Worm (Caenorhabditis elegans): ENCODE results near the gene C10C5.4.

C10C5.4 gene

DNA sequence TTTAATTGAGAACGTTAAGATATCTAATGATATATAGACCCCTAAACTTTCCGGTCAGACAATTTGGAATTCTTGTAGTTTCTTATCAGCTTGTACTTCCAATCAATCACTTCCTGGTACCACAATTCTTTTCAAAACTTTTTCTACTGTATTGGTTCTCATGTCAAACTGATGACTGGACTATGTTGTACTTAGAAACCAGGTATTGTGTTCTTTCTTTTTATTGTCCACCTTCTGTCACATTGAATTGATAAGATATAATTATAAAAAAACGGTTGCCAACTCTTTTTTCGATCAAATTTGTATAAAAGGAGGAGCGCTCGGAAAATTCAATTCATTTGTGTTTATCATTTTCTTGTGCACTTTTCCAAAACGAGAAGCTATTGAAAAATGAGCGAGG is at the start of gene C10C5.4:
TSS of gene C10C5.4 (plus strand) at position 281 of the 400 bp plus-strand sequence.
- TF ChIP-seq zip-11 (GFP tag; IDR thresholded peaks at IDR 0.05) (no peak), dmd-6 (GFP tag; IDR thresholded peaks at IDR 0.05) (peak; percentile 79), unc-62 (GFP tag; optimal IDR thresholded peaks at IDR 0.05 in 1 of 2) (peak in 1 of 2 experiments; percentile 38), unc-62 (tag; optimal IDR thresholded peaks at IDR 0.05) (no peak), hlh-11 (tag; optimal IDR thresholded peaks at IDR 0.05) (peak; percentile 15), zip-2 (tag; optimal IDR thresholded peaks at IDR 0.05) (no peak), daf-8 (GFP tag; IDR thresholded peaks at IDR 0.05) (no peak), egl-43 (GFP tag; IDR thresholded peaks at IDR 0.05) (no peak), nhr-25 (tag; optimal IDR thresholded peaks at IDR 0.05; ENCODE audit: borderline replicate concordance, insufficient read depth) (no peak), spr-3 (GFP tag; optimal IDR thresholded peaks at IDR 0.05) (no peak), ZK337.2 (GFP tag; IDR thresholded peaks at IDR 0.05) (no peak), ceh-62 (tag; optimal IDR thresholded peaks at IDR 0.05) (no peak), nhr-48 (tag; optimal IDR thresholded peaks at IDR 0.05) (peak; percentile 34), nhr-6 (tag; optimal IDR thresholded peaks at IDR 0.05) (no peak), aly-2 (tag; optimal IDR thresholded peaks at IDR 0.05) (no peak), nhr-77 (tag; optimal IDR thresholded peaks at IDR 0.05) (no peak), lin-38 (GFP tag; IDR thresholded peaks at IDR 0.05) (no peak), lin-15B (tag; optimal IDR thresholded peaks at IDR 0.05) (no peak), nhr-10 (tag; optimal IDR thresholded peaks at IDR 0.05) (no peak), Y5F2A.4 (GFP tag; optimal IDR thresholded peaks at IDR 0.05) (no peak), dve-1 (tag; optimal IDR thresholded peaks at IDR 0.05; ENCODE audit: insufficient read depth) (peak; percentile 68), dpl-1 (GFP tag; optimal IDR thresholded peaks at IDR 0.05) (no peak), ceh-28 (tag; optimal IDR thresholded peaks at IDR 0.05) (no peak), mdt-29 (GFP tag; IDR thresholded peaks at IDR 0.05) (no peak), madf-5 (GFP tag; IDR thresholded peaks at IDR 0.05) (no peak)

DNA sequence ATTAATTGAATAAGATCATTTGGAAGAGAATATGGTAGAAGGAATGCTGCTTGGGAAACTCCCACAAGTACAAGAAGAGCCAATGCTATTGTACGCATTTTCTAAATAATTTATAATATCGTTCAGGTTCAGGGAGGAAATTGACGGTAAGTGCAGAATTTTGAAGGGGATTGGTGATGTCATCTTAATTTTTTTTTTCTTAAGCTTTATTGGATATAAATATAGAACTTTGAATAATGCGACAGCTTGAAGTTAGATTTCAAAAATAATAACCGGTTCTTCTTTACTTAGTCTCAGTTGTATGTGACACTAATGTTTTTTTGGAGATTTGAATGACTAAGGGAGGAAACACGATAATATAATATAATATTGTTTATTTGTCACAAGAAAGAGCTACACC is 47.6 kb upstream of the C10C5.4 start, which contains the start of gene nspg-7.1:
TSS of gene nspg-7.1 (minus strand) at position 101 of the 400 bp plus-strand sequence.
- TF ChIP-seq ceh-44 (GFP tag; IDR thresholded peaks at IDR 0.05) (no peak), skn-1 (tag; optimal IDR thresholded peaks at IDR 0.05) (no peak), nhr-11 (tag; optimal IDR thresholded peaks at IDR 0.05) (no peak), zfp-2 (tag; optimal IDR thresholded peaks at IDR 0.05) (no peak), zfp-3 (GFP tag; conservative IDR thresholded peaks at IDR 0.05) (no peak), fos-1 (tag; optimal IDR thresholded peaks at IDR 0.05) (no peak), daf-16 (GFP tag; optimal IDR thresholded peaks at IDR 0.05) (no peak), daf-16 (tag; optimal IDR thresholded peaks at IDR 0.05) (no peak), D1046.2 (GFP tag; IDR thresholded peaks at IDR 0.05) (no peak), mdt-29 (GFP tag; IDR thresholded peaks at IDR 0.05) (no peak), pha-4 (GFP tag; IDR thresholded peaks at IDR 0.05) (no peak), pha-4 (tag; optimal IDR thresholded peaks at IDR 0.05) (no peak), snpc-4 (tag; optimal IDR thresholded peaks at IDR 0.05) (no peak), ceh-20 (GFP tag; IDR thresholded peaks at IDR 0.05) (no peak), Y5F2A.4 (GFP tag; optimal IDR thresholded peaks at IDR 0.05) (no peak)

DNA sequence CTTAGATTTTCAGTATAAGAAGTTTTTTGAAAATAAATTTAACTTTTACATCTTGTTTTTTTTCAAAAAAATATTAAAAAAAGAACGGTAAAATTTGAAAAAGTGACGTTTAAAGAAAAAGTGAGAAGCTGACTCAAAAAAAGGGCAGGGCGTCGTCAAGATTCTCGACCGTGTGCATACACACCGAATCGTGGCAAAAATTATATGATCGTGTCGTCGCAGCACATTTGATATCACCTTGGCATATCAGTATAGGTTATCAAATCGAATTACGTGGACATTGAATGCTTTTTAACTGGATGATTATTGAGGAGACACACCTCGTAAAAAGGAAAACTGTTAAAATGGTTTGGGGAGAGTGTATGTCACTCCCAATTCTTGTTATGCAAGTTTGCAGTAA is 45.3 kb upstream of the C10C5.4 start:
- TF ChIP-seq aha-1 (tag): peak; percentile 58
- peak; percentile 82 for TF ChIP-seq nhr-77 (tag; optimal IDR thresholded peaks at IDR 0.05)
- TF ChIP-seq mes-2 (tag; optimal IDR thresholded peaks at IDR 0.05; ENCODE audit: poor library complexity, severe bottlenecking): peak; percentile 11
- no peak for TF ChIP-seq lsy-2 (tag; optimal IDR thresholded peaks at IDR 0.05)
- no peak for TF ChIP-seq madf-9 (GFP tag; conservative IDR thresholded peaks at IDR 0.05)
- TF ChIP-seq F10B5.3 (tag; optimal IDR thresholded peaks at IDR 0.05): no peak
- peak; percentile 34 for TF ChIP-seq ama-1 (optimal IDR thresholded peaks at IDR 0.05)
- TF ChIP-seq nhr-41 (GFP tag; IDR thresholded peaks at IDR 0.05): 0 out of 2 replicates have a peak, but pooled peaks have one; percentile 40
- TF ChIP-seq mdt-29 (GFP tag; IDR thresholded peaks at IDR 0.05): no peak
- TF ChIP-seq mep-1 (tag; optimal IDR thresholded peaks at IDR 0.05): peak; percentile 21
- peak; percentile 79 for TF ChIP-seq hlh-11 (tag; optimal IDR thresholded peaks at IDR 0.05)
- peak; percentile 73 for TF ChIP-seq dve-1 (tag; optimal IDR thresholded peaks at IDR 0.05; ENCODE audit: insufficient read depth)
- peak; percentile 80 for TF ChIP-seq dmd-6 (GFP tag; IDR thresholded peaks at IDR 0.05)
- peak in 1 of 2 experiments; percentile 2 for TF ChIP-seq daf-16 (GFP tag; optimal IDR thresholded peaks at IDR 0.05)
- TF ChIP-seq daf-16 (tag; optimal IDR thresholded peaks at IDR 0.05): peak; percentile 59
- TF ChIP-seq tra-1 (GFP tag; IDR thresholded peaks at IDR 0.05): no peak
- peak; percentile 91 for TF ChIP-seq nhr-28 (tag; optimal IDR thresholded peaks at IDR 0.05)
- TF ChIP-seq ceh-62 (tag; optimal IDR thresholded peaks at IDR 0.05): no peak
- TF ChIP-seq mxl-3 (GFP tag; optimal IDR thresholded peaks at IDR 0.05): peak; percentile 53
- TF ChIP-seq hlh-30 (tag; optimal IDR thresholded peaks at IDR 0.05; ENCODE audit: insufficient read depth): peak; percentile 5

Data from whole organism, L4 larva.